Fruit fly (Drosophila melanogaster) whole organism, embryonic: ENCODE measurements around the gene Pfdn2.

ENCODE experiments used
- B-H1 ChIP-seq: fragments of 200-800 bp; sonication (Bioruptor generic); IDR thresholded peaks from 3 replicates; pipeline ENCODE4 v1.3.6; 2022; ENCODE audit warnings: missing biosample characterization, missing genetic modification characterization
- CG10274 ChIP-seq: fragments of 200-800 bp; sonication (Bioruptor generic); optimal IDR thresholded peaks from 3 replicates; lab custom pipeline; 2017; ENCODE audit warnings: missing biosample characterization, mild to moderate bottlenecking, missing genetic modification characterization
- CG11695 ChIP-seq: fragments of 200-800 bp; sonication (Bioruptor generic); IDR thresholded peaks from 3 replicates; pipeline ENCODE4 v1.3.6; 2022; ENCODE audit warnings: missing biosample characterization, missing genetic modification characterization
- CG12104 ChIP-seq: fragments of 200-800 bp; sonication (Bioruptor generic); optimal IDR thresholded peaks from 3 replicates; lab custom pipeline; 2016; ENCODE audit warnings: missing biosample characterization, missing genetic modification characterization
- CG13123 ChIP-seq: fragments of 200-800 bp; sonication (Bioruptor generic); optimal IDR thresholded peaks from 2 replicates; lab custom pipeline; 2016; ENCODE audit warnings: missing biosample characterization, missing genetic modification characterization
- CG13424 ChIP-seq: fragments of 200-800 bp; sonication (Bioruptor generic); optimal IDR thresholded peaks from 2 replicates; lab custom pipeline; 2019; ENCODE audit warnings: missing biosample characterization, mild to moderate bottlenecking, missing genetic modification characterization, moderate library complexity
- CG14860 ChIP-seq: fragments of 200-800 bp; sonication (Bioruptor generic); IDR thresholded peaks from 3 replicates; pipeline ENCODE4 v1.3.6; 2022; ENCODE audit warnings: missing biosample characterization, missing genetic modification characterization; ENCODE audit not compliant: partially characterized antibody
- CG1529 ChIP-seq: fragments of 200-800 bp; sonication (Bioruptor generic); optimal IDR thresholded peaks from 3 replicates; lab custom pipeline; 2018; ENCODE audit warnings: missing biosample characterization, missing genetic modification characterization
- CG18476 ChIP-seq: fragments of 200-800 bp; sonication (Bioruptor generic); optimal IDR thresholded peaks from 2 replicates; lab custom pipeline; 2016; ENCODE audit warnings: missing biosample characterization, mild to moderate bottlenecking, missing genetic modification characterization
- CG18764 ChIP-seq: fragments of 200-800 bp; sonication (Bioruptor generic); optimal IDR thresholded peaks from 3 replicates; lab custom pipeline; 2016; ENCODE audit warnings: missing biosample characterization, missing genetic modification characterization
- CG2199 ChIP-seq: fragments of 200-800 bp; sonication (Bioruptor generic); IDR thresholded peaks from 3 replicates; pipeline ENCODE4 v1.3.6; 2022; ENCODE audit warnings: missing biosample characterization, missing genetic modification characterization
- CG30431 ChIP-seq: fragments of 200-800 bp; sonication (Bioruptor generic); optimal IDR thresholded peaks from 2 replicates; lab custom pipeline; 2017; ENCODE audit warnings: missing biosample characterization, missing genetic modification characterization
- CG3281 ChIP-seq: fragments of 200-800 bp; sonication (Bioruptor generic); optimal IDR thresholded peaks from 3 replicates; lab custom pipeline; 2017; ENCODE audit warnings: missing biosample characterization, mild to moderate bottlenecking, missing genetic modification characterization
- CG3407 ChIP-seq: fragments of 200-800 bp; sonication (Bioruptor generic); optimal IDR thresholded peaks from 2 replicates; lab custom pipeline; 2018; ENCODE audit warnings: missing biosample characterization, mild to moderate bottlenecking, missing genetic modification characterization
- CG4360 ChIP-seq: fragments of 200-800 bp; sonication (Bioruptor generic); IDR thresholded peaks from 2 replicates; pipeline ENCODE4 v1.3.6; 2022; ENCODE audit warnings: missing biosample characterization, missing genetic modification characterization
- CG5245 ChIP-seq: fragments of 200-800 bp; sonication (Bioruptor generic); optimal IDR thresholded peaks from 3 replicates; lab custom pipeline; 2016; ENCODE audit warnings: missing biosample characterization, missing genetic modification characterization
- CG6272 ChIP-seq: fragments of 200-800 bp; sonication (Bioruptor generic); IDR thresholded peaks from 2 replicates; pipeline ENCODE4 v1.3.6; 2022; ENCODE audit warnings: missing biosample characterization, missing genetic modification characterization
- CG7357 ChIP-seq: fragments of 200-800 bp; sonication (Bioruptor generic); IDR thresholded peaks from 3 replicates; pipeline ENCODE4 v1.3.6; 2022; ENCODE audit warnings: missing biosample characterization, missing genetic modification characterization
- CG7786 ChIP-seq: fragments of 200-800 bp; sonication (Bioruptor generic); optimal IDR thresholded peaks from 2 replicates; lab custom pipeline; 2016; ENCODE audit warnings: missing biosample characterization, missing genetic modification characterization
- CG7839 ChIP-seq: fragments of 200-800 bp; sonication (Bioruptor generic); optimal IDR thresholded peaks from 3 replicates; lab custom pipeline; 2018; ENCODE audit warnings: missing biosample characterization, mild to moderate bottlenecking, missing genetic modification characterization, moderate library complexity
- CG8281 ChIP-seq: fragments of 200-800 bp; sonication (Bioruptor generic); optimal IDR thresholded peaks from 2 replicates; lab custom pipeline; 2018; ENCODE audit warnings: missing biosample characterization, mild to moderate bottlenecking, missing genetic modification characterization, moderate library complexity
- CG9215 ChIP-seq: fragments of 200-800 bp; sonication (Bioruptor generic); IDR thresholded peaks from 2 replicates; pipeline ENCODE4 v1.3.6; 2022; ENCODE audit warnings: missing biosample characterization, missing genetic modification characterization
- CHES-1-like ChIP-seq: fragments of 200-800 bp; sonication (Bioruptor generic); optimal IDR thresholded peaks from 2 replicates; lab custom pipeline; 2016; ENCODE audit warnings: missing biosample characterization, missing genetic modification characterization
- CkIIα-i1 ChIP-seq: fragments of 200-800 bp; sonication (Bioruptor generic); IDR thresholded peaks from 2 replicates; pipeline ENCODE4 v1.3.6; 2022; ENCODE audit warnings: missing biosample characterization, missing genetic modification characterization
- D ChIP-seq, 2 experiments: fragments of 200-800 bp in 1 of 2; fragments of >200 bp in 1 of 2; sonication (Bioruptor generic) in 1 of 2; optimal IDR thresholded peaks; 2 replicates in 1 of 2; 3 replicates in 1 of 2; lab custom pipeline; 2017; ENCODE audit warnings: mild to moderate bottlenecking in 1 of 2, missing biosample characterization in 1 of 2, missing genetic modification characterization in 1 of 2, missing genetic modification reagents in 1 of 2
- Deaf1 ChIP-seq: fragments of 200-800 bp; optimal IDR thresholded peaks from 3 replicates; lab custom pipeline; 2019; ENCODE audit warnings: missing biosample characterization, mild to moderate bottlenecking, missing genetic modification characterization, moderate library complexity
- Dp ChIP-seq: fragments of 200-800 bp; sonication (Bioruptor generic); optimal IDR thresholded peaks from 2 replicates; lab custom pipeline; 2018; ENCODE audit warnings: missing biosample characterization, mild to moderate bottlenecking, missing genetic modification characterization, moderate library complexity
- ERR ChIP-seq: fragments of 200-800 bp; sonication (Bioruptor generic); optimal IDR thresholded peaks from 2 replicates; lab custom pipeline; 2016; ENCODE audit warnings: missing biosample characterization, missing genetic modification characterization
- Eip74EF ChIP-seq, 2 experiments: fragments of 200-800 bp in 1 of 2; fragments of >200 bp in 1 of 2; sonication (Bioruptor generic) in 1 of 2; optimal IDR thresholded peaks; 2 replicates each; lab custom pipeline; 2017 to 2019; ENCODE audit warnings: missing biosample characterization in 2 of 2, missing genetic modification characterization in 2 of 2, mild to moderate bottlenecking in 1 of 2, moderate library complexity in 1 of 2
- GATAe ChIP-seq: fragments of 200-800 bp; sonication (Bioruptor generic); conservative IDR thresholded peaks from 2 replicates; pipeline ENCODE4 v1.3.6; 2022; ENCODE audit warnings: missing biosample characterization, missing genetic modification characterization
- Oaz ChIP-seq: fragments of 200-800 bp; sonication (Bioruptor generic); IDR thresholded peaks from 2 replicates; pipeline ENCODE4 v1.3.6; 2022; ENCODE audit warnings: missing biosample characterization, missing genetic modification characterization
- Oli ChIP-seq: fragments of 200-800 bp; sonication (Bioruptor generic); optimal IDR thresholded peaks from 2 replicates; lab custom pipeline; 2018; ENCODE audit warnings: missing biosample characterization, mild to moderate bottlenecking, missing genetic modification characterization, moderate library complexity
- Pdp1 ChIP-seq, 2 experiments: fragments of 200-800 bp; sonication (Bioruptor generic); optimal IDR thresholded peaks; 3 replicates each; lab custom pipeline; 2016; ENCODE audit warnings: missing biosample characterization in 2 of 2, missing genetic modification characterization in 2 of 2, mild to moderate bottlenecking in 1 of 2, moderate library complexity in 1 of 2
- TFAM ChIP-seq: fragments of 200-800 bp; sonication (Bioruptor generic); optimal IDR thresholded peaks from 2 replicates; lab custom pipeline; 2017; ENCODE audit warnings: missing biosample characterization, missing genetic modification characterization, inconsistent platforms
- bbx ChIP-seq: fragments of 200-800 bp; sonication (Bioruptor generic); IDR thresholded peaks from 2 replicates; pipeline ENCODE4 v1.3.6; 2022; ENCODE audit warnings: missing biosample characterization, missing genetic modification characterization; ENCODE audit not compliant: partially characterized antibody
- chif ChIP-seq, 2 experiments: fragments of 200-800 bp; sonication (Bioruptor generic); optimal IDR thresholded peaks; 3 replicates each; lab custom pipeline; 2016; ENCODE audit warnings: missing biosample characterization in 2 of 2, missing genetic modification characterization in 2 of 2
- ci ChIP-seq: fragments of 200-800 bp; sonication (Bioruptor generic); IDR thresholded peaks from 3 replicates; pipeline ENCODE4 v1.3.6; 2022; ENCODE audit warnings: missing biosample characterization, missing genetic modification characterization
- gem ChIP-seq: fragments of 200-800 bp; sonication (Bioruptor generic); optimal IDR thresholded peaks from 2 replicates; lab custom pipeline; 2019; ENCODE audit warnings: missing biosample characterization, mild to moderate bottlenecking, missing genetic modification characterization, moderate library complexity
- gro ChIP-seq: fragments of 200-800 bp; sonication (Bioruptor generic); optimal IDR thresholded peaks from 2 replicates; lab custom pipeline; 2016; ENCODE audit warnings: missing biosample characterization, missing genetic modification characterization
- jumu ChIP-seq: fragments of 200-800 bp; sonication (Bioruptor generic); optimal IDR thresholded peaks from 3 replicates; lab custom pipeline; 2016; ENCODE audit warnings: missing biosample characterization, missing genetic modification characterization
- lbe ChIP-seq: fragments of 200-800 bp; sonication (Bioruptor generic); optimal IDR thresholded peaks from 2 replicates; lab custom pipeline; 2016; ENCODE audit warnings: missing biosample characterization, mild to moderate bottlenecking, missing genetic modification characterization
- lov ChIP-seq, 2 experiments: fragments of 200-800 bp in 1 of 2; fragments of >200 bp in 1 of 2; sonication (Bioruptor generic) in 1 of 2; IDR thresholded peaks in 1 of 2; optimal IDR thresholded peaks in 1 of 2; 2 replicates in 1 of 2; 3 replicates in 1 of 2; pipeline versions ENCODE4 v1.3.6 to Lab custom; 2017 to 2022; ENCODE audit warnings: missing biosample characterization in 1 of 2, missing genetic modification characterization in 1 of 2
- org-1 ChIP-seq: fragments of 200-800 bp; sonication (Bioruptor generic); optimal IDR thresholded peaks from 2 replicates; lab custom pipeline; 2017; ENCODE audit warnings: missing biosample characterization, missing genetic modification characterization
- pum ChIP-seq: fragments of 200-800 bp; sonication (Bioruptor generic); optimal IDR thresholded peaks from 2 replicates; lab custom pipeline; 2016; ENCODE audit warnings: missing biosample characterization, missing genetic modification characterization
- salm ChIP-seq: fragments of 200-800 bp; sonication (Bioruptor generic); optimal IDR thresholded peaks from 2 replicates; lab custom pipeline; 2018; ENCODE audit warnings: missing biosample characterization, mild to moderate bottlenecking, missing genetic modification characterization
- shn ChIP-seq: fragments of 200-800 bp; sonication (Bioruptor generic); optimal IDR thresholded peaks from 3 replicates; lab custom pipeline; 2016; ENCODE audit warnings: missing biosample characterization, missing genetic modification characterization
- slou ChIP-seq: fragments of 200-800 bp; sonication (Bioruptor generic); optimal IDR thresholded peaks from 3 replicates; lab custom pipeline; 2016; ENCODE audit warnings: missing biosample characterization, missing genetic modification characterization
- tll ChIP-seq, 2 experiments: fragments of 200-800 bp in 1 of 2; fragments of >200 bp in 1 of 2; sonication (Bioruptor generic) in 1 of 2; optimal IDR thresholded peaks; 2 replicates each; lab custom pipeline; 2017 to 2019; ENCODE audit warnings: missing biosample characterization in 2 of 2, missing genetic modification characterization in 2 of 2, mild to moderate bottlenecking in 1 of 2, moderate library complexity in 1 of 2
- twi ChIP-seq: fragments of 200-800 bp; optimal IDR thresholded peaks from 2 replicates; lab custom pipeline; 2019; ENCODE audit warnings: missing biosample characterization, mild to moderate bottlenecking, missing genetic modification characterization, moderate library complexity
- vvl ChIP-seq: fragments of 200-800 bp; sonication (Bioruptor generic); IDR thresholded peaks from 2 replicates; pipeline ENCODE4 v1.3.6; 2022; ENCODE audit warnings: missing biosample characterization, missing genetic modification characterization

Pfdn2 gene

DNA sequence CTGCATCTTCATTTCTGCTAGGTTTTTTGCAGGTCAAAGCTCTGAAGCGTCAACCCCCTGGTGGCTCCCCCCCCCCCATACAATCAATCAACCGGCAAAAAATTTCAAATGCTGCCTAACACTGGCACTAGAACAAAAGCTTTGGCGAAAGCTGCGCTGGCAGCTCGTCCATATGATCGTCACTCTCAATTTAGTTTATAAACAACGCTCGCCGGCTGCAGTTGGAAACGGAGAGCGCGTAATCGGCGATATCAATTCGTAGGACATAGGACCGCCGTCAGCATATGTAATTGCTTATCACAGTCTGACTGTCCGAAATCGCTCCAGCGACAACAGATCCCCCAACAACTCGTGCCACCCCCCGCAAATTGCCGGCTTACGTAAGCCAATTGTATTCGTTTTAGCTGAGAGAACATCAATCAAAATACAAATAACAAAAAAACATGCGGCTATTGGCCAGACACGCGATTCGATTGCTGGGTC is 3.8 kb downstream of the Pfdn2 start, which contains the start of gene Mocs1 (continued):
- TF ChIP-seq CG7357 (GFP tag; lab: Robert Waterston, UW) (no peak), CG14860 (GFP tag; lab: Robert Waterston, UW) (no peak), CG13123 (GFP tag; lab: Kevin White, UChicago) (no peak), gro (GFP tag; lab: Kevin White, UChicago) (peak; percentile 15), ci (GFP tag; lab: Robert Waterston, UW) (0 out of 3 replicates have a peak, but pooled peaks have one; percentile 28), CG6272 (GFP tag; lab: Robert Waterston, UW) (no peak), Oli (tag; lab: Kevin White, UChicago) (no peak), vvl (GFP tag; lab: Robert Waterston, UW) (0 out of 2 replicates have a peak, but pooled peaks have one; percentile 8), CG5245 (GFP tag; lab: Kevin White, UChicago) (no peak), Deaf1 (tag; lab: Kevin White, UChicago) (peak; percentile 8), gem (tag; lab: Kevin White, UChicago) (no peak), tll (GFP tag; optimal IDR thresholded peaks at IDR 0.05; lab: Kevin White, UChicago) (no peak), CG1529 (GFP tag; lab: Kevin White, UChicago) (no peak), Oaz (GFP tag; lab: Robert Waterston, UW) (no peak), lbe (GFP tag; lab: Kevin White, UChicago) (no peak), chif (GFP tag; optimal IDR thresholded peaks at IDR 0.05; lab: Kevin White, UChicago) (no peak), CG4360 (no peak), lov (optimal IDR thresholded peaks at IDR 0.05; lab: Kevin White, UChicago) (no peak), lov (GFP tag; IDR thresholded peaks at IDR 0.05; lab: Robert Waterston, UW) (no peak), CG18764 (GFP tag; lab: Kevin White, UChicago) (no peak), CG2199 (GFP tag; lab: Robert Waterston, UW) (no peak), CG3407 (GFP tag; lab: Kevin White, UChicago) (no peak), Pdp1 (GFP tag; optimal IDR thresholded peaks at IDR 0.05; lab: Kevin White, UChicago) (peak in 1 of 2 experiments; percentile 96), jumu (GFP tag; lab: Kevin White, UChicago) (no peak), twi (no peak), TFAM (GFP tag; lab: Kevin White, UChicago) (no peak), salm (no peak), CG13424 (tag; lab: Kevin White, UChicago) (no peak), slou (GFP tag; lab: Kevin White, UChicago) (no peak), CG8281 (no peak), GATAe (GFP tag; lab: Robert Waterston, UW) (no peak), CG12104 (no peak), Dp (no peak), ERR (GFP tag; lab: Kevin White, UChicago) (no peak), shn (GFP tag; lab: Kevin White, UChicago) (no peak), CkIIα-i1 (no peak), CHES-1-like (GFP tag; lab: Kevin White, UChicago) (peak; percentile 15), D (optimal IDR thresholded peaks at IDR 0.05; lab: Kevin White, UChicago) (no peak), D (GFP tag; optimal IDR thresholded peaks at IDR 0.05; lab: Kevin White, UChicago) (no peak), bbx (GFP tag; lab: Robert Waterston, UW) (no peak), B-H1 (GFP tag; lab: Robert Waterston, UW) (no peak; the same call in 2 of the 3 replicates), CG11695 (GFP tag; lab: Robert Waterston, UW) (no peak), CG7839 (tag; lab: Kevin White, UChicago) (no peak), CG10274 (GFP tag; lab: Kevin White, UChicago) (no peak), CG3281 (GFP tag; lab: Kevin White, UChicago) (no peak), CG9215 (GFP tag; lab: Robert Waterston, UW) (no peak), Eip74EF (GFP tag; optimal IDR thresholded peaks at IDR 0.05; lab: Kevin White, UChicago) (no peak), CG30431 (GFP tag; lab: Kevin White, UChicago) (no peak), org-1 (GFP tag; lab: Kevin White, UChicago) (no peak), CG18476 (no peak), pum (GFP tag; lab: Kevin White, UChicago) (no peak), CG7786 (no peak)
